Worm (Caenorhabditis elegans) whole organism, young adult: ENCODE measurements around the gene gcy-11.

Source experiments
- F49E8.2 ChIP-seq: sonication (generic microtip); optimal IDR thresholded peaks from 3 replicates; lab custom pipeline; 2017; ENCODE audit warnings: missing genetic modification characterization, mild to moderate bottlenecking, missing compliant biosample characterization, antibody characterized with exemption, moderate library complexity; ENCODE audit not compliant: insufficient read depth
- K12H6.12 ChIP-seq: fragments of 200-800 bp; sonication (Bioruptor generic); optimal IDR thresholded peaks from 2 replicates; lab custom pipeline; 2018; ENCODE audit warnings: mild to moderate bottlenecking, missing genetic modification characterization, missing compliant biosample characterization
- efl-1 ChIP-seq: fragments of 150-350 bp; optimal IDR thresholded peaks from 2 replicates; lab custom pipeline; 2014; ENCODE audit warnings: missing biosample characterization, missing genetic modification reagents, missing genetic modification characterization
- madf-6 ChIP-seq: fragments of 200-800 bp; sonication (Bioruptor generic); IDR thresholded peaks from 2 replicates; pipeline ENCODE4 v1.3.6; 2022; ENCODE audit warnings: missing genetic modification reagents, missing genetic modification characterization, missing compliant biosample characterization
- nfya-1 ChIP-seq: sonication (generic microtip); optimal IDR thresholded peaks from 2 replicates; lab custom pipeline; 2017; ENCODE audit warnings: antibody characterized with exemption, missing compliant biosample characterization, missing genetic modification characterization, borderline replicate concordance; ENCODE audit not compliant: insufficient read depth
- nhr-179 ChIP-seq: sonication (generic microtip); optimal IDR thresholded peaks from 2 replicates; lab custom pipeline; 2016; ENCODE audit warnings: mild to moderate bottlenecking, missing genetic modification characterization, missing compliant biosample characterization
- sdz-38 ChIP-seq: sonication (generic microtip); optimal IDR thresholded peaks from 2 replicates; lab custom pipeline; 2016; ENCODE audit warnings: missing genotype, missing genetic modification characterization, missing compliant biosample characterization
- sea-2 ChIP-seq: fragments of 200-800 bp; sonication (Bioruptor generic); IDR thresholded peaks from 2 replicates; pipeline ENCODE4 v1.3.6; 2022; ENCODE audit warnings: missing genetic modification characterization, missing compliant biosample characterization
- ztf-18 ChIP-seq: sonication (generic microtip); optimal IDR thresholded peaks from 2 replicates; lab custom pipeline; 2016; ENCODE audit warnings: missing genotype, mild to moderate bottlenecking, missing genetic modification characterization, missing compliant biosample characterization

DNA sequence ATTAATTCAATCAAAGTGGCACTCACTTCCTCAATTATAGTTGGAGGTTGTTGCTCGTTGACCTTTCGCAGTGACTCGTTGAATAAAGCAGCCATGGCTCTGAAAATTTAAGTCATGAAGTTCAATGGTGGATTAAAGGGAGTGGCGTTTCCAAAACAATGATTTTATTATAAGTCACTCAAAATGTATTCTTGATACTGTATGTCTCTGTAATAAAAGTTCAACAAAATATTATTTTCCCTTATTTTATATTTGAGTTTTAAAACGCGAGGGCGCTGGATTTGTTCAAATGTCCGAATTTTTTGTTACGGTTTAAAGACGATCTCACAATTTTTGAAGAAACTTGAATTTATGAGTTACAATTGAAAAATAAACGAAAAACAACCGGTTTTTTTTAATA, 16.7 kb upstream of the gcy-11 start, which contains the start of gene C30G4.4:
- TF ChIP-seq sea-2 (GFP tag; lab: Robert Waterston, UW) (no peak), efl-1 (no peak), F49E8.2 (tag; lab: Kevin White, UChicago) (no peak), madf-6 (GFP tag; lab: Robert Waterston, UW) (no peak), sdz-38 (tag; lab: Kevin White, UChicago) (no peak), K12H6.12 (tag; lab: Kevin White, UChicago) (no peak), nfya-1 (tag; lab: Kevin White, UChicago) (no peak), nhr-179 (tag; lab: Kevin White, UChicago) (no peak), ztf-18 (tag; lab: Kevin White, UChicago) (no peak)
